Worm (Caenorhabditis elegans) whole organism, young adult: Measurements from ENCODE around the gene rgr-1.

ENCODE experiments used
- B0019.2 ChIP-seq: fragments of 200-800 bp; sonication (Bioruptor generic); conservative IDR thresholded peaks from 2 replicates; pipeline ENCODE4 v1.3.6; 2022; ENCODE audit warnings: missing genetic modification reagents, missing genetic modification characterization, missing compliant biosample characterization
- B0035.1 ChIP-seq: sonication (generic microtip); optimal IDR thresholded peaks from 2 replicates; lab custom pipeline; 2016; ENCODE audit warnings: missing genetic modification characterization, mild to moderate bottlenecking, missing compliant biosample characterization, missing genotype, missing genetic modification reagents
- B0336.3 ChIP-seq: fragments of 200-800 bp; sonication (Bioruptor generic); IDR thresholded peaks from 2 replicates; pipeline ENCODE4 v1.3.6; 2022; ENCODE audit warnings: missing genetic modification characterization, missing compliant biosample characterization
- F10E7.11 ChIP-seq: sonication (generic microtip); optimal IDR thresholded peaks from 2 replicates; lab custom pipeline; 2017; ENCODE audit warnings: mild to moderate bottlenecking, missing genetic modification characterization, moderate library complexity, missing compliant biosample characterization
- F23B12.7 ChIP-seq: sonication (generic microtip); optimal IDR thresholded peaks from 2 replicates; lab custom pipeline; 2017; ENCODE audit warnings: missing genetic modification characterization, mild to moderate bottlenecking, missing compliant biosample characterization, antibody characterized with exemption, moderate library complexity; ENCODE audit not compliant: insufficient read depth
- F52B5.7 ChIP-seq: sonication (generic microtip); optimal IDR thresholded peaks from 2 replicates; lab custom pipeline; 2016; ENCODE audit warnings: mild to moderate bottlenecking, missing genetic modification characterization, missing compliant biosample characterization
- F55B11.4 ChIP-seq: sonication (generic microtip); optimal IDR thresholded peaks from 2 replicates; lab custom pipeline; 2016; ENCODE audit warnings: missing compliant biosample characterization, missing genetic modification characterization, borderline replicate concordance; ENCODE audit not compliant: insufficient read depth
- Y53F4B.3 ChIP-seq: fragments of 200-800 bp; sonication (Bioruptor generic); IDR thresholded peaks from 2 replicates; pipeline ENCODE4 v1.3.6; 2022; ENCODE audit warnings: missing genetic modification reagents, missing genetic modification characterization, missing compliant biosample characterization
- Y67H2A.10 ChIP-seq: fragments of 200-800 bp; sonication (Bioruptor generic); conservative IDR thresholded peaks from 2 replicates; pipeline ENCODE4 v1.3.6; 2022; ENCODE audit warnings: missing genetic modification reagents, missing genetic modification characterization, missing compliant biosample characterization
- Y95B8A.8 ChIP-seq: fragments of 200-800 bp; sonication (Bioruptor generic); IDR thresholded peaks from 2 replicates; pipeline ENCODE4 v1.3.6; 2022; ENCODE audit warnings: missing genetic modification reagents, missing genetic modification characterization, missing compliant biosample characterization
- akir-1 ChIP-seq: fragments of 200-800 bp; sonication (Bioruptor generic); optimal IDR thresholded peaks from 2 replicates; lab custom pipeline; 2018; ENCODE audit warnings: mild to moderate bottlenecking, missing genetic modification characterization, moderate library complexity, missing compliant biosample characterization
- ama-1 ChIP-seq, 3 experiments: fragments of 150-350 bp in 1 of 3; sonication (generic microtip) in 2 of 3; optimal IDR thresholded peaks; 2 replicates each; lab custom pipeline; 2014 to 2018; ENCODE audit warnings: missing biosample characterization in 2 of 3, missing genetic modification characterization in 2 of 3, missing genetic modification reagents in 2 of 3
- aptf-2 ChIP-seq: fragments of 200-800 bp; sonication (Bioruptor generic); conservative IDR thresholded peaks from 2 replicates; pipeline ENCODE4 v1.3.6; 2022; ENCODE audit warnings: missing genetic modification reagents, missing genetic modification characterization, missing compliant biosample characterization
- atf-7 ChIP-seq: sonication (generic microtip); optimal IDR thresholded peaks from 2 replicates; lab custom pipeline; 2017; ENCODE audit warnings: mild to moderate bottlenecking, missing genetic modification characterization, missing compliant biosample characterization
- attf-3 ChIP-seq: fragments of 200-800 bp; sonication (Bioruptor generic); conservative IDR thresholded peaks from 2 replicates; pipeline ENCODE4 v1.3.6; 2022; ENCODE audit warnings: missing genetic modification reagents, missing genetic modification characterization, missing compliant biosample characterization
- bed-1 ChIP-seq: fragments of 200-800 bp; sonication (Bioruptor generic); IDR thresholded peaks from 2 replicates; pipeline ENCODE4 v1.3.6; 2022; ENCODE audit warnings: missing genetic modification reagents, missing genetic modification characterization, missing compliant biosample characterization
- bed-2 ChIP-seq: fragments of 200-800 bp; sonication (Bioruptor generic); IDR thresholded peaks from 2 replicates; pipeline ENCODE4 v1.3.6; 2022; ENCODE audit warnings: missing genetic modification reagents, missing genetic modification characterization, missing compliant biosample characterization
- ccch-3 ChIP-seq: fragments of 200-800 bp; sonication (Bioruptor generic); optimal IDR thresholded peaks from 2 replicates; lab custom pipeline; 2018; ENCODE audit warnings: mild to moderate bottlenecking, missing genetic modification characterization, missing compliant biosample characterization
- ceh-58 ChIP-seq: fragments of 200-800 bp; sonication (Bioruptor generic); IDR thresholded peaks from 2 replicates; pipeline ENCODE4 v1.3.6; 2022; ENCODE audit warnings: missing genetic modification characterization, missing compliant biosample characterization
- ekl-4 ChIP-seq: fragments of 200-800 bp; sonication (Bioruptor generic); IDR thresholded peaks from 2 replicates; pipeline ENCODE4 v1.3.6; 2022; ENCODE audit warnings: missing genetic modification reagents, missing genetic modification characterization, missing compliant biosample characterization
- hlh-26 ChIP-seq: fragments of 200-800 bp; sonication (Bioruptor generic); conservative IDR thresholded peaks from 2 replicates; pipeline ENCODE4 v1.3.6; 2022; ENCODE audit warnings: missing genetic modification reagents, missing genetic modification characterization, missing compliant biosample characterization
- hmg-1.2 ChIP-seq: fragments of 200-800 bp; sonication (Bioruptor generic); IDR thresholded peaks from 2 replicates; pipeline ENCODE4 v1.3.6; 2022; ENCODE audit warnings: missing genetic modification reagents, missing genetic modification characterization, missing compliant biosample characterization
- hrde-1 ChIP-seq: sonication (generic microtip); optimal IDR thresholded peaks from 2 replicates; lab custom pipeline; 2016; ENCODE audit warnings: missing genetic modification characterization, mild to moderate bottlenecking, missing compliant biosample characterization, moderate library complexity, missing genotype, missing genetic modification reagents, borderline replicate concordance
- lin-40 ChIP-seq: sonication (generic microtip); optimal IDR thresholded peaks from 2 replicates; lab custom pipeline; 2016; ENCODE audit warnings: missing genetic modification characterization, mild to moderate bottlenecking, missing compliant biosample characterization, missing genotype, missing genetic modification reagents
- lin-54 ChIP-seq: fragments of 200-800 bp; sonication (Bioruptor generic); optimal IDR thresholded peaks from 2 replicates; lab custom pipeline; 2018; ENCODE audit warnings: mild to moderate bottlenecking, missing genetic modification characterization, missing compliant biosample characterization
- madf-6 ChIP-seq: fragments of 200-800 bp; sonication (Bioruptor generic); IDR thresholded peaks from 2 replicates; pipeline ENCODE4 v1.3.6; 2022; ENCODE audit warnings: missing genetic modification reagents, missing genetic modification characterization, missing compliant biosample characterization
- mel-28 ChIP-seq: sonication (generic microtip); optimal IDR thresholded peaks from 2 replicates; lab custom pipeline; 2016; ENCODE audit warnings: borderline replicate concordance, mild to moderate bottlenecking, missing genetic modification characterization, missing compliant biosample characterization
- mxl-1 ChIP-seq: sonication (generic microtip); optimal IDR thresholded peaks from 2 replicates; lab custom pipeline; 2016; ENCODE audit warnings: missing genetic modification characterization, missing compliant biosample characterization
- nhr-80 ChIP-seq: sonication (generic microtip); optimal IDR thresholded peaks from 2 replicates; lab custom pipeline; 2016; ENCODE audit warnings: missing genetic modification characterization, missing compliant biosample characterization
- nhr-90 ChIP-seq: sonication (generic microtip); optimal IDR thresholded peaks from 2 replicates; lab custom pipeline; 2016; ENCODE audit warnings: missing genotype, mild to moderate bottlenecking, missing genetic modification characterization, missing compliant biosample characterization
- pbrm-1 ChIP-seq: fragments of 200-800 bp; sonication (Bioruptor generic); IDR thresholded peaks from 2 replicates; pipeline ENCODE4 v1.3.6; 2022; ENCODE audit warnings: missing genetic modification reagents, missing genetic modification characterization, missing compliant biosample characterization
- rpc-1 ChIP-seq, 2 experiments: fragments of 150-350 bp in 1 of 2; sonication (generic microtip) in 1 of 2; optimal IDR thresholded peaks; 2 replicates each; lab custom pipeline; 2014 to 2018; ENCODE audit warnings: missing biosample characterization in 1 of 2, missing genetic modification characterization in 1 of 2, missing genetic modification reagents in 1 of 2, missing genotype in 1 of 2
- sdz-38 ChIP-seq: sonication (generic microtip); optimal IDR thresholded peaks from 2 replicates; lab custom pipeline; 2016; ENCODE audit warnings: missing genotype, missing genetic modification characterization, missing compliant biosample characterization
- somi-1 ChIP-seq: fragments of 200-800 bp; sonication (Bioruptor generic); optimal IDR thresholded peaks from 2 replicates; lab custom pipeline; 2018; ENCODE audit warnings: mild to moderate bottlenecking, missing genetic modification characterization, missing compliant biosample characterization
- tbp1 ChIP-seq: fragments of 200-800 bp; sonication (Bioruptor generic); optimal IDR thresholded peaks from 2 replicates; lab custom pipeline; 2018; ENCODE audit warnings: mild to moderate bottlenecking, missing genetic modification characterization, missing compliant biosample characterization
- unc-130 ChIP-seq: sonication (generic microtip); optimal IDR thresholded peaks from 2 replicates; lab custom pipeline; 2016; ENCODE audit warnings: missing genetic modification reagents, missing genetic modification characterization, missing compliant biosample characterization
- unc-62 ChIP-seq: fragments of 150-350 bp; optimal IDR thresholded peaks from 2 replicates; lab custom pipeline; 2014; ENCODE audit warnings: missing biosample characterization, missing genetic modification reagents, missing genetic modification characterization
- xnd-1 ChIP-seq: sonication (generic microtip); optimal IDR thresholded peaks from 2 replicates; lab custom pipeline; 2016; ENCODE audit warnings: missing genotype, missing genetic modification reagents, missing genetic modification characterization, missing compliant biosample characterization
- ztf-18 ChIP-seq: sonication (generic microtip); optimal IDR thresholded peaks from 2 replicates; lab custom pipeline; 2016; ENCODE audit warnings: missing genotype, mild to moderate bottlenecking, missing genetic modification characterization, missing compliant biosample characterization

The rgr-1 gene

DNA sequence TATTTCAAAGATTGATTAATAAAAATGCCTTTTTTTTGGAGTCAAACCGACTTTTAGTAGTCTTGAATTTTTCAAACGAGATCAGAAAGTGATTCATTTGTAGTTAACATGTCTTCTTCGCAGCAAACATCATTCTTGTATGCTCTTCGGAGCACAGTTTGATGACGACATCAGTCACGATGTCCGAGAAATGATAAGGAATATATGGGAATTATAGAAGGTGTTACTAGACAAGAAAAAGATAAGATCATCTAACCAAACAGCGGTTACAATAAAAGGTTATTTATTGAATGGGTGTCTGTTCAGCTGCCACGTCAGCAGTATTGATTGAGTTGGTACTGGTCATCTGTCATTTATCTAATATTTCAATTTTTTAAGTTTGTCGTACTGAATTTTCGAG lies 27.2 kb upstream of the rgr-1 start:
- no peak for TF ChIP-seq F10E7.11 (tag; lab: Kevin White, UChicago)
- no peak for TF ChIP-seq bed-1 (GFP tag; lab: Robert Waterston, UW)
- no peak for TF ChIP-seq hlh-26 (GFP tag; lab: Robert Waterston, UW)
- TF ChIP-seq mxl-1, result no peak
- TF ChIP-seq, all 124 proteins: peak for 0

- no peak for TF ChIP-seq F23B12.7 (tag; lab: Kevin White, UChicago)
Measured at ce11 chrIII:9366971-9367370, 26.6 kb upstream of the rgr-1 start, which contains the start of gene crn-6. Gene crn-6 (plus strand): TSS chrIII:9367271.

DNA sequence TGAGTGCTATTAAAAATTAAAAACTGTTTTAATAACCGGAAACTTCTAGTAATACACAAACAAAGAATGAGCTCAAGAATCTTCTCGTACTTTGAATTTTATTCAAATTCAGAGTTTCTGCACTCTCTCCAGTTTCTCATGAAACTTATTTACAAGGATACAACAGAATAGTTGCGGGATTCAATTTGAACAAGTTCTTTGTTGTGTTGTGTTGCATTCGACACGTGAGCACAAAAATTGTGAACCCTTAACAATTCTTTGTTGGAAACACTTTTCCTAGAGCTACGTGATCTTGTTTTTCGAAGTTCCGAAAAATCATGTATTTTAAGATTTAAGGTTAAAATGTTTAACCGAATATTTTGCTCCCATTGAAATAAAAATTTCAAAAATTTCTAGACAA lies 19.8 kb upstream of the rgr-1 start:
- no peak for TF ChIP-seq hrde-1 (tag; lab: Kevin White, UChicago)
- TF ChIP-seq hmg-1.2 (GFP tag; lab: Robert Waterston, UW), result no peak
- TF ChIP-seq bed-2, result no peak
- no peak for TF ChIP-seq F23B12.7 (tag; lab: Kevin White, UChicago)
- TF ChIP-seq tbp1 (GFP tag; lab: Kevin White, UChicago), result no peak
- TF ChIP-seq attf-3 (GFP tag; lab: Robert Waterston, UW), result no peak
- no peak for TF ChIP-seq ekl-4
- no peak for TF ChIP-seq B0336.3
- no peak for TF ChIP-seq sdz-38 (tag; lab: Kevin White, UChicago)

DNA sequence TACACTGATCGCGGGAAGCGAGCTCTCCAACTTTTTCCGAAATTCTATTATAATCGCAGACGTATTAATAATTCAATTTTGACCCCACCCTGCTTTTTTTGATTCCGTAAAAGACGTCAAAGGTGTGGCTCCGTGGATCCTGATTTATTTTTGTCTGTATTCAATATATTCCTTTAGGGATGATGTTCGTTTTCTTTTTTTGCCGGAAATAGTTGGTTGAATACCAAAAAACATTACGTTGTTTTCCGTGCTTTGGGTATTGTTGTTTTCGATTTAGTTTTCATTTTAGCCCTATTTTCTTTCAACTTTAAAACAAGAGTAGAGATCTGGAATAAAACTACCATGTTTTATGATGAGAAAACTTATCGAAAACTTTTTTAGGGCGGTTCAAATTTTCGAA lies 16.8 kb upstream of the rgr-1 start:
- TF ChIP-seq akir-1 (GFP tag; lab: Kevin White, UChicago), result no peak
- no peak for TF ChIP-seq unc-62 (GFP tag; lab: Kevin White, UChicago)
- no peak for TF ChIP-seq sdz-38 (tag; lab: Kevin White, UChicago)
- no peak for TF ChIP-seq lin-54 (GFP tag; lab: Kevin White, UChicago)
- no peak for TF ChIP-seq Y95B8A.8
- no peak for TF ChIP-seq nhr-80
- no peak for TF ChIP-seq hlh-26 (GFP tag; lab: Robert Waterston, UW)
- no peak for TF ChIP-seq ccch-3 (GFP tag; lab: Kevin White, UChicago)
- TF ChIP-seq Y67H2A.10 (GFP tag; lab: Robert Waterston, UW), result no peak
- no peak for TF ChIP-seq pbrm-1 (GFP tag; lab: Robert Waterston, UW)
- no peak for TF ChIP-seq aptf-2 (GFP tag; lab: Robert Waterston, UW)
- TF ChIP-seq xnd-1 (tag; lab: Kevin White, UChicago), result no peak
- TF ChIP-seq B0035.1 (tag; lab: Kevin White, UChicago), result no peak
- TF ChIP-seq F52B5.7, result no peak
- TF ChIP-seq somi-1 (GFP tag; lab: Kevin White, UChicago), result no peak
- TF ChIP-seq mel-28 (tag; lab: Kevin White, UChicago), result no peak
- no peak for TF ChIP-seq ama-1 (optimal IDR thresholded peaks at IDR 0.05; lab: Kevin White, UChicago)
- no peak for TF ChIP-seq ama-1 (GFP tag; optimal IDR thresholded peaks at IDR 0.05; lab: Kevin White, UChicago)
- no peak for TF ChIP-seq B0019.2 (GFP tag; lab: Robert Waterston, UW)

DNA sequence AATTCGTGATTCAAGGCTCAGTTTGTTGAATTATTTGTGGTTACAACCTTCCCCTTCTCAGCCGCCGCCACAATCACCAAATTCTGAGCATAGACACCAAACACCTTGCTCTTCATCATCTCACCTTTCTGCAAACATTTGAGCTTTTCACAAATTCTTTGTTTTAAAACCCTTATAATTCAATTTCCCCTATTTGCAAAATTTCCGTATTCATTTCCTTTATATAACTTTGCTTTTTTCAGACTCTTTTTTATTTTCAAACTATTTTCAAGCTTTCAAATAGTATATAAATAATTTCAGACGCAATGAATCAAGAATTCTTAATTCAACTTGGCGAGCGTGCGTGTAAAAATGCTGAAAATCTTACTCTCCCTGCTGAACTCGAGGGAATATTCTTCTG lies 10.0 kb upstream of the rgr-1 start, which contains the start of gene tkr-1:
tkr-1 (plus strand) TSS at position 301 of the 400 bp plus-strand sequence.
- TF ChIP-seq ceh-58 (GFP tag; lab: Robert Waterston, UW) (no peak), sdz-38 (tag; lab: Kevin White, UChicago) (no peak), madf-6 (GFP tag; lab: Robert Waterston, UW) (no peak), tbp1 (GFP tag; lab: Kevin White, UChicago) (no peak), Y53F4B.3 (GFP tag; lab: Robert Waterston, UW) (no peak), aptf-2 (GFP tag; lab: Robert Waterston, UW) (no peak), lin-40 (tag; lab: Kevin White, UChicago) (no peak), unc-130 (GFP tag; lab: Kevin White, UChicago) (no peak), Y67H2A.10 (GFP tag; lab: Robert Waterston, UW) (no peak), hlh-26 (GFP tag; lab: Robert Waterston, UW) (no peak), rpc-1 (optimal IDR thresholded peaks at IDR 0.05; lab: Kevin White, UChicago) (no peak), rpc-1 (tag; optimal IDR thresholded peaks at IDR 0.05; lab: Kevin White, UChicago) (no peak), F55B11.4 (tag; lab: Kevin White, UChicago) (no peak), atf-7 (tag; lab: Kevin White, UChicago) (no peak), ztf-18 (tag; lab: Kevin White, UChicago) (no peak), bed-1 (GFP tag; lab: Robert Waterston, UW) (no peak), nhr-90 (tag; lab: Kevin White, UChicago) (no peak)
- TF ChIP-seq, all 124 proteins: peak for 0
